Fruit fly (Drosophila melanogaster) whole organism, prepupa: ENCODE results near the gene CG7483.

Source experiments
- Blimp-1 ChIP-seq: fragments of 200-800 bp; sonication (Bioruptor generic); optimal IDR thresholded peaks from 3 replicates; lab custom pipeline; 2017; ENCODE audit warnings: missing biosample characterization, missing genetic modification characterization, mild to moderate bottlenecking, moderate library complexity, missing genetic modification reagents
- CG10631 ChIP-seq: fragments of 200-800 bp; sonication (Bioruptor generic); optimal IDR thresholded peaks from 2 replicates; lab custom pipeline; 2016; ENCODE audit warnings: missing biosample characterization, missing genetic modification characterization
- CG10669 ChIP-seq: fragments of 200-800 bp; sonication (Bioruptor generic); optimal IDR thresholded peaks from 3 replicates; lab custom pipeline; 2018; ENCODE audit warnings: missing biosample characterization, mild to moderate bottlenecking, missing genetic modification characterization, moderate library complexity
- CG11294 ChIP-seq: fragments of 200-800 bp; sonication (Bioruptor generic); IDR thresholded peaks from 2 replicates; pipeline ENCODE4 v1.3.6; 2022; ENCODE audit warnings: missing biosample characterization, missing genetic modification characterization
- CG11762 ChIP-seq: fragments of 200-800 bp; sonication (Bioruptor generic); optimal IDR thresholded peaks from 3 replicates; lab custom pipeline; 2016; ENCODE audit warnings: missing biosample characterization, missing genetic modification characterization; ENCODE audit not compliant: insufficient read depth
- CG15336 ChIP-seq: fragments of 200-800 bp; sonication (Bioruptor generic); IDR thresholded peaks from 2 replicates; pipeline ENCODE4 v1.3.6; 2022; ENCODE audit warnings: missing biosample characterization, missing genetic modification characterization
- CG16779 ChIP-seq: fragments of 200-800 bp; sonication (Bioruptor generic); optimal IDR thresholded peaks from 3 replicates; lab custom pipeline; 2017; ENCODE audit warnings: missing biosample characterization, mild to moderate bottlenecking, missing genetic modification characterization
- CG31627 ChIP-seq: fragments of 200-800 bp; sonication (Bioruptor generic); optimal IDR thresholded peaks from 3 replicates; lab custom pipeline; 2016; ENCODE audit warnings: missing biosample characterization, missing genetic modification characterization
- CG32006 ChIP-seq: fragments of 200-800 bp; sonication (Bioruptor generic); optimal IDR thresholded peaks from 3 replicates; lab custom pipeline; 2017; ENCODE audit warnings: missing biosample characterization, mild to moderate bottlenecking, missing genetic modification characterization
- CG34406 ChIP-seq: fragments of 200-800 bp; sonication (Bioruptor generic); optimal IDR thresholded peaks from 3 replicates; lab custom pipeline; 2016; ENCODE audit warnings: missing biosample characterization, missing genetic modification characterization
- CG3919 ChIP-seq: fragments of 200-800 bp; sonication (Bioruptor generic); optimal IDR thresholded peaks from 3 replicates; lab custom pipeline; 2016; ENCODE audit warnings: missing biosample characterization, missing genetic modification characterization
- CG6276 ChIP-seq: fragments of 200-800 bp; sonication (Bioruptor generic); optimal IDR thresholded peaks from 2 replicates; lab custom pipeline; 2017; ENCODE audit warnings: missing biosample characterization, mild to moderate bottlenecking, missing genetic modification characterization
- CG6792 ChIP-seq: fragments of 200-800 bp; sonication (Bioruptor generic); optimal IDR thresholded peaks from 3 replicates; lab custom pipeline; 2016; ENCODE audit warnings: missing biosample characterization, missing genetic modification characterization
- CG6808 ChIP-seq: fragments of 200-800 bp; sonication (Bioruptor generic); optimal IDR thresholded peaks from 3 replicates; lab custom pipeline; 2017; ENCODE audit warnings: missing biosample characterization, missing genetic modification characterization, mild to moderate bottlenecking, moderate library complexity, missing genetic modification reagents
- CG6854 ChIP-seq: fragments of 200-800 bp; sonication (Bioruptor generic); optimal IDR thresholded peaks from 2 replicates; lab custom pipeline; 2017; ENCODE audit warnings: missing biosample characterization, mild to moderate bottlenecking, missing genetic modification characterization
- CG7368 ChIP-seq: fragments of 200-800 bp; sonication (Bioruptor generic); optimal IDR thresholded peaks from 3 replicates; lab custom pipeline; 2016; ENCODE audit warnings: missing biosample characterization, missing genetic modification characterization
- CG8119 ChIP-seq: fragments of 200-800 bp; sonication (Bioruptor generic); IDR thresholded peaks from 3 replicates; pipeline ENCODE4 v1.3.6; 2022; ENCODE audit warnings: missing biosample characterization, missing genetic modification characterization
- CG8632 ChIP-seq: fragments of 200-800 bp; sonication (Bioruptor generic); optimal IDR thresholded peaks from 3 replicates; lab custom pipeline; 2016; ENCODE audit warnings: missing biosample characterization, missing genetic modification characterization
- CG9139 ChIP-seq: fragments of 200-800 bp; sonication (Bioruptor generic); optimal IDR thresholded peaks from 3 replicates; lab custom pipeline; 2017; ENCODE audit warnings: missing biosample characterization, mild to moderate bottlenecking, missing genetic modification characterization
- Eip78C ChIP-seq: fragments of 200-800 bp; sonication (Bioruptor generic); peaks from one replicate; lab custom pipeline; 2016; ENCODE audit warnings: missing biosample characterization, missing genetic modification characterization
- Eip93F ChIP-seq: fragments of 200-800 bp; sonication (Bioruptor generic); optimal IDR thresholded peaks from 2 replicates; lab custom pipeline; 2016; ENCODE audit warnings: missing biosample characterization, mild to moderate bottlenecking, missing genetic modification characterization
- Ets21C ChIP-seq: fragments of 200-800 bp; sonication (Bioruptor generic); optimal IDR thresholded peaks from 3 replicates; lab custom pipeline; 2016; ENCODE audit warnings: missing biosample characterization, missing genetic modification characterization
- Gug ChIP-seq: fragments of 200-800 bp; sonication (Bioruptor generic); IDR thresholded peaks from 2 replicates; pipeline ENCODE4 v1.3.6; 2022; ENCODE audit warnings: missing biosample characterization, missing genetic modification characterization
- Hr38 ChIP-seq: sonication (Bioruptor generic); optimal IDR thresholded peaks from 2 replicates; lab custom pipeline; 2016; ENCODE audit warnings: missing biosample characterization, missing genetic modification characterization
- Lpt ChIP-seq: fragments of 200-800 bp; sonication (Bioruptor generic); optimal IDR thresholded peaks from 3 replicates; lab custom pipeline; 2016; ENCODE audit warnings: missing biosample characterization, missing genetic modification characterization
- Smox ChIP-seq: fragments of 200-800 bp; sonication (Bioruptor generic); optimal IDR thresholded peaks from 3 replicates; lab custom pipeline; 2016; ENCODE audit warnings: missing biosample characterization, missing genetic modification characterization
- Sox102F ChIP-seq: fragments of 200-800 bp; sonication (Bioruptor generic); optimal IDR thresholded peaks from 2 replicates; lab custom pipeline; 2016; ENCODE audit warnings: missing biosample characterization, mild to moderate bottlenecking, missing genetic modification characterization
- Sox14 ChIP-seq: fragments of 200-800 bp; sonication (Bioruptor generic); optimal IDR thresholded peaks from 3 replicates; lab custom pipeline; 2016; ENCODE audit warnings: missing biosample characterization, missing genetic modification characterization
- achi ChIP-seq: fragments of 200-800 bp; sonication (Bioruptor generic); optimal IDR thresholded peaks from 3 replicates; lab custom pipeline; 2016; ENCODE audit warnings: missing biosample characterization, missing genetic modification characterization
- cyc ChIP-seq: fragments of 200-800 bp; sonication (Bioruptor generic); optimal IDR thresholded peaks from 3 replicates; lab custom pipeline; 2016; ENCODE audit warnings: missing biosample characterization, missing genetic modification characterization
- dac ChIP-seq: fragments of 200-800 bp; sonication (Bioruptor generic); optimal IDR thresholded peaks from 2 replicates; lab custom pipeline; 2017; ENCODE audit warnings: missing biosample characterization, mild to moderate bottlenecking, missing genetic modification characterization
- dsx ChIP-seq: fragments of 200-800 bp; optimal IDR thresholded peaks from 3 replicates; lab custom pipeline; 2019; ENCODE audit warnings: missing biosample characterization, mild to moderate bottlenecking, missing genetic modification characterization, moderate library complexity; ENCODE audit not compliant: poor library complexity, severe bottlenecking
- eg ChIP-seq: fragments of 200-800 bp; sonication (Bioruptor generic); IDR thresholded peaks from 3 replicates; pipeline ENCODE4 v1.3.6; 2022; ENCODE audit warnings: missing biosample characterization, missing genetic modification characterization
- esn ChIP-seq: fragments of 200-800 bp; sonication (Bioruptor generic); optimal IDR thresholded peaks from 2 replicates; lab custom pipeline; 2016; ENCODE audit warnings: missing biosample characterization, mild to moderate bottlenecking, missing genetic modification characterization, moderate library complexity
- fd85E ChIP-seq: fragments of 200-800 bp; sonication (Bioruptor generic); optimal IDR thresholded peaks from 3 replicates; lab custom pipeline; 2016; ENCODE audit warnings: missing biosample characterization, missing genetic modification characterization
- fkh ChIP-seq: fragments of 200-800 bp; sonication (Bioruptor generic); optimal IDR thresholded peaks from 3 replicates; lab custom pipeline; 2017; ENCODE audit warnings: missing biosample characterization, mild to moderate bottlenecking, missing genetic modification characterization, moderate library complexity
- salr ChIP-seq, 2 experiments: fragments of 200-800 bp; sonication (Bioruptor generic); optimal IDR thresholded peaks; 3 replicates each; lab custom pipeline; 2016 to 2018; ENCODE audit warnings: missing biosample characterization in 2 of 2, missing genetic modification characterization in 2 of 2, mild to moderate bottlenecking in 1 of 2
- spab ChIP-seq: fragments of 200-800 bp; sonication (Bioruptor generic); optimal IDR thresholded peaks from 2 replicates; lab custom pipeline; 2017; ENCODE audit warnings: missing biosample characterization, mild to moderate bottlenecking, missing genetic modification characterization, missing genetic modification reagents
- svp ChIP-seq: fragments of 200-800 bp; sonication (Bioruptor generic); peaks from one replicate; lab custom pipeline; 2016; ENCODE audit warnings: missing biosample characterization, missing genetic modification characterization
- vri ChIP-seq: fragments of 200-800 bp; sonication (Bioruptor generic); optimal IDR thresholded peaks from 3 replicates; lab custom pipeline; 2016; ENCODE audit warnings: missing biosample characterization, mild to moderate bottlenecking, missing genetic modification characterization

The CG7483 gene

DNA sequence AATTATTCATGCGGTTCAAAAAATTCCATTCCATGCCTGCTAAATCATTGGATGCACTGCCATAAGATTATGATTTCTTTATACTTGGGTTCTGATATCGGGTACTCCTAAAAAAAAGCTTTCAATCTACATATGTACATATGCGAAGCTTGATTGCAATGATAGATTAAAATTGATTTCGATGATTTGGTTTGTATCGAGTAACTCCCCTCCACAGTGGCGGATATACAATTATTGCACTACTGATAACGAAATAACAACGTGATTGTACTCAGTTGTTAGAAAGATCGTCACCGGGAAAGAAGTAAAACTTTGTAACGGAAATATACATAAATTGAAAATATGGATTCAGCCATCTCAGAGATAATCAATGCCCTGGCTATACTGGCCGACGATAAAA, 25.3 kb upstream of the CG7483 start, which contains the start of gene Nazo:
Nazo (plus strand) TSS at position 180 of the 400 bp plus-strand sequence.
- no peak for TF ChIP-seq svp
- no peak for TF ChIP-seq vri (GFP tag; lab: Kevin White, UChicago)
- no peak for TF ChIP-seq CG8119 (GFP tag; lab: Robert Waterston, UW)
- no peak for TF ChIP-seq CG6792 (GFP tag; lab: Kevin White, UChicago)
- TF ChIP-seq fkh (GFP tag; lab: Kevin White, UChicago), result no peak
- no peak for TF ChIP-seq CG6276 (GFP tag; lab: Kevin White, UChicago)
- TF ChIP-seq CG31627 (GFP tag; lab: Kevin White, UChicago), result no peak
- no peak for TF ChIP-seq Eip78C (GFP tag; lab: Kevin White, UChicago)
- no peak for TF ChIP-seq Ets21C (GFP tag; lab: Kevin White, UChicago)
- no peak for TF ChIP-seq achi (GFP tag; lab: Kevin White, UChicago)
- TF ChIP-seq CG10669, result no peak
- TF ChIP-seq Sox102F (GFP tag; lab: Kevin White, UChicago), result no peak
- no peak for TF ChIP-seq CG15336 (GFP tag; lab: Robert Waterston, UW)
- TF ChIP-seq Smox (GFP tag; lab: Kevin White, UChicago), result no peak

DNA sequence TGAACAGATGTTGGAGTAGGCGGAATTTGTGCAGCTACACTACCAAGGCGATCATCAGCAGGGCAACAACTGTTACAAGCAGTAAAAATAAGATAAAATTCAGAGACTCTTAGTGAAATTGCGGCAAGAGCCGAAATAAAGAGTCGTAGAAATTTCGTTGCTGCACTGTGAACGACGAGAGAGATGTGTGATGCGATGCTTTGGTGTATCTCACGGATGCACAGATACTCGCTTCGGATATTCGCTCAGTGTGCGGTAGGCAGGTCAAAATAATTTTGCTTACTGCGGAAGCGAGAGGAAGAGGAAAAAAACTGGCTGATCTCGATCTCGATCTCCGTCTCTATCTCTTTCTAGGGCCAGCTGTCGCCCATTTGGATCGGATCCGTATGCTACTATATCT, 24.2 kb upstream of the CG7483 start:
- TF ChIP-seq CG32006, result no peak
- TF ChIP-seq achi (GFP tag; lab: Kevin White, UChicago), result no peak
- no peak for TF ChIP-seq dsx (GFP tag; lab: Kevin White, UChicago)
- TF ChIP-seq svp, result peak; percentile 45
- TF ChIP-seq CG6792 (GFP tag; lab: Kevin White, UChicago), result no peak

DNA sequence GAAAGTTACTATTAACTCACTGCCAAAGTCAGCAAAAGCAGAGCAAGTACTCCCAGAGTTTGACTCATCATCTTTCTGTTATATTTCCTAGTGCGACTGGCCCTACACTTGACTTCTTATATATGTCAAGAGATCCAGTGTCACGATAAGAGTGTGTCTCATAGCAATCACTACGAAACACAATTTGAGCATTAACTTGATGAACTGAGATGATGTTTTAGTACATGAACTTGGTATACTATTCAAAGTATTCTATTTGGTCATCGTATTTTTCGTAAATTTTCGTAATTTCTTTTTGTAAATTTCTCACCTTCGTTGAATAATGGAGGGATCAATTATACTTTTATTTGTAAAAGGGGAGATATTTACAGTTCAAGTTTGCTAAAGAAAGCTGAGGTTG, 22.5 kb upstream of the CG7483 start, which contains the start of gene CG11672:
CG11672 (minus strand) TSS at position 101 of the 400 bp plus-strand sequence.
- TF ChIP-seq salr (GFP tag; optimal IDR thresholded peaks at IDR 0.05; lab: Kevin White, UChicago), result no peak
- no peak for TF ChIP-seq Blimp-1 (GFP tag; lab: Kevin White, UChicago)
- TF ChIP-seq spab (GFP tag; lab: Kevin White, UChicago), result no peak
- no peak for TF ChIP-seq CG11762
- TF ChIP-seq Sox14 (GFP tag; lab: Kevin White, UChicago), result no peak
- no peak for TF ChIP-seq fkh (GFP tag; lab: Kevin White, UChicago)
- no peak for TF ChIP-seq CG9139 (GFP tag; lab: Kevin White, UChicago)
- no peak for TF ChIP-seq cyc (GFP tag; lab: Kevin White, UChicago)
- no peak for TF ChIP-seq CG15336 (GFP tag; lab: Robert Waterston, UW)
- TF ChIP-seq CG11294 (GFP tag; lab: Robert Waterston, UW), result no peak
- TF ChIP-seq Eip93F (GFP tag; lab: Kevin White, UChicago), result no peak
- TF ChIP-seq Sox102F (GFP tag; lab: Kevin White, UChicago), result no peak
- no peak for TF ChIP-seq CG10669
- no peak for TF ChIP-seq dac (GFP tag; lab: Kevin White, UChicago)

DNA sequence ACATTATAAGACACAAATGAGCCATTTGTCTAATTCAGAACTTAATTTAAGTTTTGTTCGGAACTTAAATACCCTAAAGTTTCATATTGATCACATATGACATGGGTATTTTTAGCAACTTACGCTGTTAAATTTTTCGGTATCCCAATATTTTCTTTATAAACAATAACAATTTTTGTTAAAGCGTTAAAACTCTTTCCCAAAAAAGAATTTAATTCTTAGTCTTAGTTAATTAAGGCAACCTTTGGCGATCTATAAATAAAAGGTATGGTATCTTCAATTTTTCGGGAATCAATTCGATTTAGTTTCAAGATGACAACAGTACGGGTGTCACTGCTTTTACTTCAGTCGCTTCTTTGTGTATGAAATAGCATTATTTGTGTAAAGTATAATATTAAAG, 22.1 kb upstream of the CG7483 start, which contains the start of gene CG31464:
CG31464 (plus strand) TSS at position 301 of the 400 bp plus-strand sequence.
- TF ChIP-seq CG3919, result no peak
- no peak for TF ChIP-seq cyc (GFP tag; lab: Kevin White, UChicago)
- no peak for TF ChIP-seq eg (GFP tag; lab: Robert Waterston, UW)
- TF ChIP-seq CG16779, result no peak
- no peak for TF ChIP-seq achi (GFP tag; lab: Kevin White, UChicago)
- TF ChIP-seq Blimp-1 (GFP tag; lab: Kevin White, UChicago), result no peak
- TF ChIP-seq CG10631, result no peak
- no peak for TF ChIP-seq CG6808 (GFP tag; lab: Kevin White, UChicago)

DNA sequence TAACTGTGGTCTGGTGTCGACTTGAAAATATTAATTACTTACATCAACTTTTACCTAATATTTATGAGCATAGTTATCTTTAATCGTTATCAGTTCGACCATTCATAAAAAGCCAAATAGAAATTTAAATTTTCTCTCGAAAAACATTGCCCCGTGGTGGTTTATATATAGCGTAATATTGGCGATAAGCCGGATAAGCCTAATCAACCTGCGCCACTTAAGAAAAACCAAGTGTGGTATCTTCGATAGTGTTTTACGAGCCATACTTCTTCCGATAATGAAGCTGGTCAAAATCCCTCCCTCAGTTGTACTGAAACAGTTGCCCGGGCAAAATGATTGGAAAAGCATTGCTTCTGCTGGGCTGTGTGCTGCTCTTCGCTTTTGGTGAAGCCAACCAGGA, 21.0 kb upstream of the CG7483 start, which contains the start of gene CG31463:
CG31463 (plus strand) TSS at position 302 of the 400 bp plus-strand sequence.
- no peak for TF ChIP-seq CG7368
- TF ChIP-seq Sox102F (GFP tag; lab: Kevin White, UChicago), result no peak
- no peak for TF ChIP-seq Gug
- TF ChIP-seq CG8632 (GFP tag; lab: Kevin White, UChicago), result no peak
- no peak for TF ChIP-seq cyc (GFP tag; lab: Kevin White, UChicago)
- no peak for TF ChIP-seq spab (GFP tag; lab: Kevin White, UChicago)
- no peak for TF ChIP-seq CG34406
- no peak for TF ChIP-seq CG16779
- no peak for TF ChIP-seq CG10669
- TF ChIP-seq CG31627 (GFP tag; lab: Kevin White, UChicago), result no peak
- TF ChIP-seq CG6854 (GFP tag; lab: Kevin White, UChicago), result no peak
- TF ChIP-seq Hr38 (GFP tag; lab: Kevin White, UChicago), result no peak
- TF ChIP-seq eg (GFP tag; lab: Robert Waterston, UW), result no peak
- no peak for TF ChIP-seq Lpt (GFP tag; lab: Kevin White, UChicago)
- TF ChIP-seq CG32006, result no peak
- TF ChIP-seq svp, result no peak
- no peak for TF ChIP-seq CG11762
- no peak for TF ChIP-seq esn (GFP tag; lab: Kevin White, UChicago)
- no peak for TF ChIP-seq CG8119 (GFP tag; lab: Robert Waterston, UW)
- TF ChIP-seq fd85E (GFP tag; lab: Kevin White, UChicago), result no peak
